Worm (Caenorhabditis elegans): ENCODE measurements around the gene ire-1.
A peak's percentile ranks its signal among the peaks of the same experiment; 100 is the strongest.

Gene ire-1

ce11 chrII:8129495-8130010 is 4.8 kb upstream of the ire-1 start, which contains the start of gene ulp-4:
Gene ulp-4 (plus strand): TSS chrII:8129960.
- TF ChIP-seq nhr-80 (tag; optimal IDR thresholded peaks at IDR 0.05), result peak; percentile 66
- TF ChIP-seq nfyb-1 (GFP tag; IDR thresholded peaks at IDR 0.05), result no peak

ce11 chrII:8129040-8129387 is 4.3 kb upstream of the ire-1 start:
- TF ChIP-seq fkh-3 (tag; optimal IDR thresholded peaks at IDR 0.05), result no peak
- 0 out of 2 replicates have a peak, but pooled peaks have one; percentile 5 for TF ChIP-seq zfh-2 (GFP tag; conservative IDR thresholded peaks at IDR 0.05)
- TF ChIP-seq efl-1 (GFP tag; optimal IDR thresholded peaks at IDR 0.05), result peak; percentile 13
- 0 out of 2 replicates have a peak, but pooled peaks have one; percentile 29 for TF ChIP-seq cebp-1 (GFP tag; IDR thresholded peaks at IDR 0.05)
- peak; percentile 85 for TF ChIP-seq cebp-1 (tag; optimal IDR thresholded peaks at IDR 0.05)

ce11 chrII:8128273-8129039 is 3.7 kb upstream of the ire-1 start:
- TF ChIP-seq F57C9.4 (tag; optimal IDR thresholded peaks at IDR 0.05) (no peak), snpc-4 (GFP tag; optimal IDR thresholded peaks at IDR 0.05) (no peak), snpc-4 (tag; optimal IDR thresholded peaks at IDR 0.05) (no peak), hlh-26 (GFP tag; conservative IDR thresholded peaks at IDR 0.05) (no peak), chd-7 (tag; optimal IDR thresholded peaks at IDR 0.05) (no peak), sptf-2 (GFP tag; optimal IDR thresholded peaks at IDR 0.05) (no peak), ztf-3 (GFP tag; optimal IDR thresholded peaks at IDR 0.05) (no peak), akir-1 (GFP tag; optimal IDR thresholded peaks at IDR 0.05) (no peak), let-607 (tag; optimal IDR thresholded peaks at IDR 0.05) (no peak), atf-7 (tag; optimal IDR thresholded peaks at IDR 0.05) (no peak), nfya-1 (tag; optimal IDR thresholded peaks at IDR 0.05; ENCODE audit: borderline replicate concordance, insufficient read depth) (no peak), egrh-3 (GFP tag; IDR thresholded peaks at IDR 0.05) (peak; percentile 90), lin-26 (GFP tag; IDR thresholded peaks at IDR 0.05) (no peak), ceh-91 (GFP tag; IDR thresholded peaks at IDR 0.05) (no peak), him-1 (tag; optimal IDR thresholded peaks at IDR 0.05) (no peak), lin-54 (GFP tag; optimal IDR thresholded peaks at IDR 0.05) (peak; percentile 6), sea-2 (GFP tag; IDR thresholded peaks at IDR 0.05) (no peak), gei-17 (GFP tag; optimal IDR thresholded peaks at IDR 0.05) (no peak), D2030.7 (GFP tag; IDR thresholded peaks at IDR 0.05) (no peak), ztf-28 (GFP tag; IDR thresholded peaks at IDR 0.05) (no peak), cebp-2 (GFP tag; IDR thresholded peaks at IDR 0.05) (no peak), ama-1 (optimal IDR thresholded peaks at IDR 0.05) (no peak), ama-1 (GFP tag; optimal IDR thresholded peaks at IDR 0.05) (no peak), egl-18 (GFP tag; IDR thresholded peaks at IDR 0.05) (no peak), lsl-1 (GFP tag; optimal IDR thresholded peaks at IDR 0.05) (no peak), snpc-1.1 (tag; optimal IDR thresholded peaks at IDR 0.05; ENCODE audit: insufficient read depth) (no peak), nfya-2 (GFP tag; IDR thresholded peaks at IDR 0.05) (no peak), ztf-26 (tag; optimal IDR thresholded peaks at IDR 0.05) (no peak), dox-1 (GFP tag; IDR thresholded peaks at IDR 0.05) (peak; percentile 65), dpff-1 (tag; optimal IDR thresholded peaks at IDR 0.05) (no peak), mcd-1 (GFP tag; IDR thresholded peaks at IDR 0.05) (peak; percentile 38; the same call in 1 of the 2 replicates), ets-4 (GFP tag; optimal IDR thresholded peaks at IDR 0.05) (no peak), B0336.3 (GFP tag; IDR thresholded peaks at IDR 0.05) (no peak), F23B12.7 (tag; optimal IDR thresholded peaks at IDR 0.05; ENCODE audit: insufficient read depth) (no peak), zim-3 (tag; optimal IDR thresholded peaks at IDR 0.05) (no peak), unc-62 (GFP tag; optimal IDR thresholded peaks at IDR 0.05) (peak; percentile 52), F10E7.11 (tag; optimal IDR thresholded peaks at IDR 0.05) (no peak), hmg-20 (GFP tag; IDR thresholded peaks at IDR 0.05) (no peak)

Measured in whole organism, young adult.